Fruit fly (Drosophila melanogaster): Measurements from ENCODE around the gene pip.

Gene pip

DNA sequence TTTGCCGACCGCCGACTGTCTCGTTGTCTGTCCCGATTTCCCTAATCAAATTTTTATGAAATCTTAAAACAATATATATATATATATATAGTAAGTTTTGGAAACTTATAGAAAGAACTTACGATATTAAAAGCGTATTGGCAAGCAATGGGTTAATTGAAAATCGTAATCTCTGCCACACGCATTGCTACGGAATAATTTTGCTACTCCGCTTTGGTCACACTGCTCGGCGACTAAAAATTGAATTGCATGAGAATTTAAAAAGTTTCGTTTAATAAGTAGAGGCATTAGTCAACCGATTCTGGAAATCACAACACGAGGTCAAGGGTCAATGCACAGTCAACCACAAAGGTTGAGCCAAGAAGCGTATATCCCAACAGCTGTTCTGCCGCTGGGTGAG, 76.2 kb downstream of the pip start, which contains the start of gene Bet1 (continued):
- TF ChIP-seq zfh1 (GFP tag; IDR thresholded peaks at IDR 0.05) (no peak), CG34376 (GFP tag; optimal IDR thresholded peaks at IDR 0.05) (no peak), z (GFP tag; IDR thresholded peaks at IDR 0.05) (no peak), Meics (GFP tag; optimal IDR thresholded peaks at IDR 0.05) (no peak), CG11456 (GFP tag; IDR thresholded peaks at IDR 0.05) (no peak), CG17361 (GFP tag; IDR thresholded peaks at IDR 0.05) (peak; percentile 39; the same call in 1 of the 3 replicates), CG10654 (GFP tag; optimal IDR thresholded peaks at IDR 0.05) (no peak), Lpt (GFP tag; optimal IDR thresholded peaks at IDR 0.05) (no peak), schlank (tag; optimal IDR thresholded peaks at IDR 0.05) (no peak), CG6765 (GFP tag; optimal IDR thresholded peaks at IDR 0.05) (no peak), Pdp1 (GFP tag; optimal IDR thresholded peaks at IDR 0.05) (no peak), Oli (tag; optimal IDR thresholded peaks at IDR 0.05) (no peak), YL-1 (GFP tag; optimal IDR thresholded peaks at IDR 0.05) (peak; percentile 21), sqz (GFP tag; optimal IDR thresholded peaks at IDR 0.05) (no peak), CG8290 (GFP tag; optimal IDR thresholded peaks at IDR 0.05) (no peak), CG8290 (tag; optimal IDR thresholded peaks at IDR 0.05) (peak in 1 of 2 experiments; percentile 4), Hmr (GFP tag; optimal IDR thresholded peaks at IDR 0.05) (no peak), CG13775 (GFP tag; optimal IDR thresholded peaks at IDR 0.05) (peak; percentile 25), CG13287 (GFP tag; IDR thresholded peaks at IDR 0.05; ENCODE audit: partially characterized antibody) (no peak; the same call in 1 of the 2 replicates), CG4424 (GFP tag; optimal IDR thresholded peaks at IDR 0.05) (no peak), CG8765 (GFP tag; IDR thresholded peaks at IDR 0.05) (no peak), CG6272 (GFP tag; IDR thresholded peaks at IDR 0.05) (peak; percentile 50; the same call in 1 of the 2 replicates), CG10979 (tag; optimal IDR thresholded peaks at IDR 0.05) (no peak), odd (GFP tag; optimal IDR thresholded peaks at IDR 0.05) (no peak), Lhr (GFP tag; optimal IDR thresholded peaks at IDR 0.05) (no peak), dysf (GFP tag; IDR thresholded peaks at IDR 0.05) (peak; percentile 20; the same call in 1 of the 3 replicates), NFAT (GFP tag; IDR thresholded peaks at IDR 0.05) (peak; percentile 14; the same call in 1 of the 2 replicates), Ets97D (GFP tag; optimal IDR thresholded peaks at IDR 0.05) (no peak), run (tag; optimal IDR thresholded peaks at IDR 0.05) (no peak), chinmo (GFP tag; IDR thresholded peaks at IDR 0.05; ENCODE audit: partially characterized antibody) (no peak), row (GFP tag; IDR thresholded peaks at IDR 0.05) (peak; percentile 70), CG10147 (GFP tag; optimal IDR thresholded peaks at IDR 0.05) (peak; percentile 0), gfzf (GFP tag; optimal IDR thresholded peaks at IDR 0.05) (peak; percentile 64), CG4820 (GFP tag; optimal IDR thresholded peaks at IDR 0.05) (no peak), CG10543 (GFP tag; optimal IDR thresholded peaks at IDR 0.05) (no peak), CG1792 (GFP tag; optimal IDR thresholded peaks at IDR 0.05) (no peak), CG2889 (GFP tag; IDR thresholded peaks at IDR 0.05) (no peak), kah (GFP tag; optimal IDR thresholded peaks at IDR 0.05) (no peak), ranshi (GFP tag; IDR thresholded peaks at IDR 0.05) (no peak), Kr (GFP tag; optimal IDR thresholded peaks at IDR 0.05) (no peak), Hmx (GFP tag; optimal IDR thresholded peaks at IDR 0.05) (no peak), dimm (GFP tag; IDR thresholded peaks at IDR 0.05) (no peak), CG2129 (GFP tag; IDR thresholded peaks at IDR 0.05; ENCODE audit: partially characterized antibody) (no peak), E2f1 (GFP tag; IDR thresholded peaks at IDR 0.05) (no peak), ERR (GFP tag; optimal IDR thresholded peaks at IDR 0.05) (no peak), hbn (GFP tag; IDR thresholded peaks at IDR 0.05; ENCODE audit: partially characterized antibody) (no peak), Abd-B (GFP tag; optimal IDR thresholded peaks at IDR 0.05) (no peak), CG13123 (GFP tag; optimal IDR thresholded peaks at IDR 0.05) (no peak), CG11560 (tag; IDR thresholded peaks at IDR 0.05) (no peak), lbe (GFP tag; optimal IDR thresholded peaks at IDR 0.05) (no peak), h (optimal IDR thresholded peaks at IDR 0.05) (no peak), Hr39 (optimal IDR thresholded peaks at IDR 0.05) (no peak), en (GFP tag; optimal IDR thresholded peaks at IDR 0.05) (no peak)
